Worm (Caenorhabditis elegans): Measurements from ENCODE around the gene str-140.

DNA sequence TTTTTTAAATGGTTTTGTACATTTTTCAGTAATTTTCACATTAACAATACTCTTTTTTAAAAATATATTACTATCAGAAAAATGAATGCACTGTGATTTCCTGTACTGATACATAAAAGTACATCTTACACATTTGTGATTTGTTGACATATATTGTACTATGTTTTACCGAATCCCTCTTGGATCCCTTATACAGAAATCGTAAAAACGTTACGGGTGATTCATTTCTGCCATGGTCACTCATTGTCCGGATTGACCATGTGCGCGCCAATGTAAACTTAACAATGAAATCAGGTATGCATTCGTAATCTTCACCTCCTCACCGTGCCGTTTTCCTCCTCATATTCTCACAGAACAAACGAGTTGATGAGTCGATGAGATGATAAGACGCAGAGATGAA, 13.6 kb downstream of the str-140 start, which contains the start of gene ZC513.2:
- no peak for TF ChIP-seq him-1 (tag; optimal IDR thresholded peaks at IDR 0.05)
- TF ChIP-seq W03F9.2 (tag; optimal IDR thresholded peaks at IDR 0.05): no peak
- no peak for TF ChIP-seq dao-5 (tag; optimal IDR thresholded peaks at IDR 0.05)
